Fruit fly (Drosophila melanogaster) whole organism, pupa: ENCODE data around the gene CG14220.

Experiments
- CG10348 ChIP-seq: fragments of 200-800 bp; sonication (Bioruptor generic); IDR thresholded peaks from 2 replicates; pipeline ENCODE4 v1.3.6; 2022; ENCODE audit warnings: missing biosample characterization, missing genetic modification characterization
- CG12605 ChIP-seq: fragments of 200-800 bp; sonication (Bioruptor generic); IDR thresholded peaks from 2 replicates; pipeline ENCODE4 v1.3.6; 2022; ENCODE audit warnings: missing biosample characterization, missing genetic modification characterization
- CG13204 ChIP-seq: fragments of 200-800 bp; sonication (Bioruptor generic); optimal IDR thresholded peaks from 2 replicates; lab custom pipeline; 2018; ENCODE audit warnings: missing biosample characterization, mild to moderate bottlenecking, missing genetic modification characterization, moderate library complexity
- CG14655 ChIP-seq: fragments of 200-800 bp; sonication (Bioruptor generic); optimal IDR thresholded peaks from 3 replicates; lab custom pipeline; 2017; ENCODE audit warnings: mild to moderate bottlenecking, missing biosample characterization, missing genetic modification reagents, missing genetic modification characterization
- CG15710 ChIP-seq: fragments of 200-800 bp; sonication (Bioruptor generic); optimal IDR thresholded peaks from 2 replicates; lab custom pipeline; 2018; ENCODE audit warnings: missing biosample characterization, mild to moderate bottlenecking, missing genetic modification characterization, moderate library complexity
- CG17806 ChIP-seq: fragments of 200-800 bp; sonication (Bioruptor generic); optimal IDR thresholded peaks from 2 replicates; lab custom pipeline; 2018; ENCODE audit warnings: missing biosample characterization, mild to moderate bottlenecking, missing genetic modification characterization, moderate library complexity
- CG32121 ChIP-seq: fragments of 200-800 bp; sonication (Bioruptor generic); IDR thresholded peaks from 2 replicates; pipeline ENCODE4 v1.3.6; 2022; ENCODE audit warnings: missing biosample characterization, missing genetic modification characterization
- CG34367 ChIP-seq: fragments of 200-800 bp; sonication (Bioruptor generic); optimal IDR thresholded peaks from 2 replicates; lab custom pipeline; 2018; ENCODE audit warnings: missing biosample characterization, mild to moderate bottlenecking, missing genetic modification characterization
- CG4496 ChIP-seq: fragments of 200-800 bp; sonication (Bioruptor generic); IDR thresholded peaks from 3 replicates; pipeline ENCODE4 v1.3.6; 2022; ENCODE audit warnings: missing biosample characterization, missing genetic modification characterization
- CG8159 ChIP-seq: fragments of 200-800 bp; sonication (Bioruptor generic); optimal IDR thresholded peaks from 3 replicates; lab custom pipeline; 2018; ENCODE audit warnings: missing biosample characterization, mild to moderate bottlenecking, missing genetic modification characterization, moderate library complexity
- CG8301 ChIP-seq: fragments of 200-800 bp; sonication (Bioruptor generic); optimal IDR thresholded peaks from 2 replicates; lab custom pipeline; 2018; ENCODE audit warnings: missing biosample characterization, mild to moderate bottlenecking, missing genetic modification characterization
- CG9948 ChIP-seq: fragments of 200-800 bp; sonication (Bioruptor generic); optimal IDR thresholded peaks from 2 replicates; lab custom pipeline; 2018; ENCODE audit warnings: missing biosample characterization, mild to moderate bottlenecking, missing genetic modification characterization, moderate library complexity
- D1 ChIP-seq: fragments of 200-800 bp; sonication (Bioruptor generic); optimal IDR thresholded peaks from 2 replicates; lab custom pipeline; 2018; ENCODE audit warnings: missing biosample characterization, mild to moderate bottlenecking, missing genetic modification characterization, moderate library complexity
- EcR ChIP-seq: fragments of 200-800 bp; sonication (Bioruptor generic); optimal IDR thresholded peaks from 3 replicates; lab custom pipeline; 2019; ENCODE audit warnings: missing biosample characterization, missing genetic modification characterization, mild to moderate bottlenecking, moderate library complexity, missing genetic modification reagents
- Ets98B ChIP-seq: fragments of 200-800 bp; sonication (Bioruptor generic); IDR thresholded peaks from 2 replicates; pipeline ENCODE4 v1.3.6; 2022; ENCODE audit warnings: missing biosample characterization, missing genetic modification characterization
- Pif1A ChIP-seq: fragments of 200-800 bp; sonication (Bioruptor generic); optimal IDR thresholded peaks from 3 replicates; lab custom pipeline; 2016; ENCODE audit warnings: missing biosample characterization, missing genetic modification characterization
- Pif1B ChIP-seq: fragments of 200-800 bp; sonication (Bioruptor generic); optimal IDR thresholded peaks from 3 replicates; lab custom pipeline; 2016; ENCODE audit warnings: missing biosample characterization, missing genetic modification characterization
- Snoo ChIP-seq: fragments of 200-800 bp; sonication (Bioruptor generic); optimal IDR thresholded peaks from 3 replicates; lab custom pipeline; 2017; ENCODE audit warnings: missing biosample characterization, mild to moderate bottlenecking, missing genetic modification characterization, inconsistent platforms
- fd96Ca ChIP-seq: fragments of 200-800 bp; sonication (Bioruptor generic); IDR thresholded peaks from 3 replicates; pipeline ENCODE4 v1.3.6; 2022; ENCODE audit warnings: missing biosample characterization, missing genetic modification characterization
- gl ChIP-seq: fragments of 200-800 bp; sonication (Bioruptor generic); optimal IDR thresholded peaks from 2 replicates; lab custom pipeline; 2018; ENCODE audit warnings: missing biosample characterization, mild to moderate bottlenecking, missing genetic modification characterization
- rn ChIP-seq: fragments of 200-800 bp; sonication (Bioruptor generic); IDR thresholded peaks from 2 replicates; pipeline ENCODE4 v1.3.6; 2022; ENCODE audit warnings: missing biosample characterization, missing genetic modification characterization

The CG14220 gene

DNA sequence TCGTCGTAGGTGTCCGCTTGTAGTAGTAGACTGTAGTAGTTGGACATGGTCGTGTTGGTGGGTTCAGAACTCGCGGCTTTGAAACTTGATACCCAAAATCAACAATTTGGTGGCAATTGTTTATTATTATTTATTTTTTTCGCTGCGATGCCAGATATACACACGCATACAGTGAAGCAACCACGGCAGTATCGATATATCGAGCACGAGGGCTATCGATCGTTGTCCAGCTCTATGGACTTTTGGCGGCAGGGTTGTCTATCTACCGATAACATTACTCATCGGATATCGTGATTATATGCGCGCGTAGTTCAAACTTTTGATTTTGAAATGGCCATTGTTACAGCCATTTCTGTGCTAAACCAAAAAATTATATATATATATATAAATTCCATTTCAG is at the start of gene CG14220:
TSS of gene CG14220 (minus strand) at position 208 of the 400 bp plus-strand sequence.
- no peak for TF ChIP-seq CG8159 (tag; lab: Kevin White, UChicago)
- TF ChIP-seq, all 21 proteins: peak for 0

- TF ChIP-seq CG34367 (tag; lab: Kevin White, UChicago) (no peak), rn (GFP tag; lab: Robert Waterston, UW) (no peak), CG10348 (no peak), CG17806 (no peak), Ets98B (GFP tag; lab: Robert Waterston, UW) (0 out of 2 replicates have a peak, but pooled peaks have one; percentile 23), Pif1B (GFP tag; lab: Kevin White, UChicago) (no peak), D1 (tag; lab: Kevin White, UChicago) (no peak), CG13204 (GFP tag; lab: Kevin White, UChicago) (no peak), fd96Ca (no peak), CG9948 (tag; lab: Kevin White, UChicago) (peak; percentile 3)
- TF ChIP-seq, all 21 proteins: peak for 2
Measured at dm6 chrX:19645873-19646541, 44.4 kb upstream of the CG14220 start, which contains the start of gene Arp10. Arp10 (minus strand) TSS chrX:19646176.

- no peak for TF ChIP-seq gl
- TF ChIP-seq fd96Ca, result no peak
- TF ChIP-seq CG8301, result no peak
- no peak for TF ChIP-seq Pif1A (GFP tag; lab: Kevin White, UChicago)
- TF ChIP-seq CG10348, result no peak
- no peak for TF ChIP-seq CG8159 (tag; lab: Kevin White, UChicago)
- no peak for TF ChIP-seq EcR (GFP tag; lab: Kevin White, UChicago)
- TF ChIP-seq Snoo (tag; lab: Kevin White, UChicago), result peak; percentile 13
- TF ChIP-seq CG34367 (tag; lab: Kevin White, UChicago), result peak; percentile 0
- TF ChIP-seq D1 (tag; lab: Kevin White, UChicago), result no peak
- TF ChIP-seq CG9948 (tag; lab: Kevin White, UChicago), result no peak
- no peak for TF ChIP-seq CG15710 (tag; lab: Kevin White, UChicago)
- no peak for TF ChIP-seq Pif1B (GFP tag; lab: Kevin White, UChicago)
- TF ChIP-seq CG14655 (GFP tag; lab: Kevin White, UChicago), result no peak
- TF ChIP-seq Ets98B (GFP tag; lab: Robert Waterston, UW), result peak; percentile 42; the same call in 1 of the 2 replicates
- no peak for TF ChIP-seq CG13204 (GFP tag; lab: Kevin White, UChicago)
- TF ChIP-seq CG17806, result no peak
- no peak for TF ChIP-seq CG4496 (GFP tag; lab: Robert Waterston, UW)
- no peak for TF ChIP-seq CG12605 (GFP tag; lab: Robert Waterston, UW)
- no peak for TF ChIP-seq rn (GFP tag; lab: Robert Waterston, UW)
- TF ChIP-seq CG32121, result no peak
Measured at dm6 chrX:19642819-19643504, 41.3 kb upstream of the CG14220 start, which contains the start of the genes CG12237 and Sec61gamma. CG12237 (minus strand) TSS chrX:19642869. Sec61gamma (plus strand) TSS chrX:19643327.

DNA sequence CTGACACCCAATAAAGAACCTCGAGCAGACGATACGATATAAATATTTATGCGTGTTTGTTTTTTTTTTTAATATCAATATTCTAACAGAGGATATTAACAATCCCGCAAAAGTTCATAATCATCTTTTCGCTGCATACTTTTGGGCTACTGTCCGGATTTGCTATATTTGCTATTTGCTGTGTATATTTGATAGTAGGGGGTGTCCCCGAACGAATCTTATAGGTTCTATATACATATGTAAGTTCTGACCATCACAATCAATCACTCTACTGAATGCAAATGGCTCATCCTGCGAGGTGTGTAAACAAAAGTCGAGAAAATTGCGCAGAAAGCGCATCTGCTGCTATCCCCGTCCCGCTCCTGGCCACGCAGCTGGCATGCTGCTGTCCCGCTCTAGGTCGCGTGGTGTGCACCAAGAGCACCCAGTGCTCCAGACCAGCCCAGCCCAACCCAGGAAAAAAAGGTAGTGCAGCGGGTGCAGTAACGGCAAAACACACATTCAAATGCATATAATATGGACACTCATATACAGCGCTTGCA is 39.1 kb upstream of the CG14220 start:
- peak; percentile 31; the same call in 1 of the 3 replicates for TF ChIP-seq CG4496 (GFP tag; lab: Robert Waterston, UW)
- no peak for TF ChIP-seq CG9948 (tag; lab: Kevin White, UChicago)

DNA sequence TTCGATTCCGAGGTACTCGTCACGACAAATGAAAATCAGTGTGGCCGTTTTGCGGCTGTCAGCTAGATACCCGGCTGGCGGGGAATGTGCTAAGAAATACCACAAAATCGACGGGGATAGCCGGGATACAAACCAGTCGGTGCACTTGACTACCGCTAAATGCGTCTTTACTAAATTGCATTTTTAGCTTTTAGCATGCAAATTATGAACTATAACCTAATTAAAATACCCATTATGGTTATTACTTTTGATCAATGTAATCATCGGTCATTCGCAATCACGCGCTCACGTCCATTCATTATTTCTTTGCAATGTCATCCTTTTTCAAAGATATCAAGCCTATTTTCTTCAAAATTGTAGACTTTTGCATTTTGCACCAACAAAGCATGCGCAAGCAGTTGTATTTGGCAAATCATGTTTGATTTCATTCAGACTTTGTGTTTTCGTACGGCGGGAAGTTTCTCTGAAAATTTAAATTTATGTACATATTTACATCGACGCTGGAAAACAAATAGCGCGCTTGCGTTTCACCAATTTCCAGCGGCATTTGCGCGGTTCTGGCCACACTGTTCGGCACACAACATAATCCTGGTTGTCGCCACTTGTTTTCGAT is 36.8 kb upstream of the CG14220 start, which contains the start of gene Rcd-1:
TSS of gene Rcd-1 (plus strand) at position 440 of the 613 bp plus-strand sequence.
- TF ChIP-seq Ets98B (GFP tag; lab: Robert Waterston, UW), result no peak
- no peak for TF ChIP-seq rn (GFP tag; lab: Robert Waterston, UW)
- TF ChIP-seq CG9948 (tag; lab: Kevin White, UChicago), result no peak
- no peak for TF ChIP-seq CG14655 (GFP tag; lab: Kevin White, UChicago)
